Fruit fly (Drosophila melanogaster) whole organism, embryonic: ENCODE data around the gene CG34450.

Source experiments
- ATbp ChIP-seq: fragments of 200-800 bp; sonication (Bioruptor generic); optimal IDR thresholded peaks from 2 replicates; lab custom pipeline; 2017; ENCODE audit warnings: missing biosample characterization, mild to moderate bottlenecking, missing genetic modification characterization, missing genetic modification reagents
- Ada2b ChIP-seq: fragments of 200-800 bp; sonication (Bioruptor generic); IDR thresholded peaks from 2 replicates; pipeline ENCODE4 v1.3.6; 2022; ENCODE audit warnings: missing biosample characterization, missing genetic modification characterization
- Atf3 ChIP-seq: fragments of 200-800 bp; sonication (Bioruptor generic); optimal IDR thresholded peaks from 3 replicates; lab custom pipeline; 2016; ENCODE audit warnings: missing biosample characterization, missing genetic modification characterization
- Bgb ChIP-seq: fragments of 200-800 bp; sonication (Bioruptor generic); IDR thresholded peaks from 2 replicates; pipeline ENCODE4 v1.3.6; 2022; ENCODE audit warnings: missing biosample characterization, missing genetic modification characterization; ENCODE audit not compliant: partially characterized antibody
- CG10321 ChIP-seq: fragments of 200-800 bp; sonication (Bioruptor generic); IDR thresholded peaks from 2 replicates; pipeline ENCODE4 v1.3.6; 2022; ENCODE audit warnings: missing biosample characterization, missing genetic modification characterization
- CG11247 ChIP-seq: fragments of 200-800 bp; sonication (Bioruptor generic); IDR thresholded peaks from 2 replicates; pipeline ENCODE4 v1.3.6; 2022; ENCODE audit warnings: missing biosample characterization, missing genetic modification characterization
- CG12104 ChIP-seq: fragments of 200-800 bp; sonication (Bioruptor generic); optimal IDR thresholded peaks from 3 replicates; lab custom pipeline; 2016; ENCODE audit warnings: missing biosample characterization, missing genetic modification characterization
- CG12299 ChIP-seq: fragments of 200-800 bp; sonication (Bioruptor generic); optimal IDR thresholded peaks from 2 replicates; lab custom pipeline; 2018; ENCODE audit warnings: missing biosample characterization, mild to moderate bottlenecking, missing genetic modification characterization
- CG12744 ChIP-seq: fragments of 200-800 bp; sonication (Bioruptor generic); optimal IDR thresholded peaks from 2 replicates; lab custom pipeline; 2016; ENCODE audit warnings: missing biosample characterization, missing genetic modification characterization
- CG13123 ChIP-seq: fragments of 200-800 bp; sonication (Bioruptor generic); optimal IDR thresholded peaks from 2 replicates; lab custom pipeline; 2016; ENCODE audit warnings: missing biosample characterization, missing genetic modification characterization
- CG13287 ChIP-seq: fragments of 200-800 bp; sonication (Bioruptor generic); IDR thresholded peaks from 2 replicates; pipeline ENCODE4 v1.3.6; 2022; ENCODE audit warnings: missing biosample characterization, missing genetic modification characterization; ENCODE audit not compliant: partially characterized antibody
- CG13296 ChIP-seq: fragments of 200-800 bp; sonication (Bioruptor generic); optimal IDR thresholded peaks from 3 replicates; lab custom pipeline; 2018; ENCODE audit warnings: missing biosample characterization, mild to moderate bottlenecking, missing genetic modification characterization
- CG14667 ChIP-seq: fragments of 200-800 bp; sonication (Bioruptor generic); IDR thresholded peaks from 2 replicates; pipeline ENCODE4 v1.3.6; 2022; ENCODE audit warnings: missing biosample characterization, missing genetic modification characterization
- CG15479 ChIP-seq: fragments of 200-800 bp; sonication (Bioruptor generic); optimal IDR thresholded peaks from 3 replicates; lab custom pipeline; 2019; ENCODE audit warnings: missing biosample characterization, mild to moderate bottlenecking, missing genetic modification characterization, moderate library complexity
- CG17385 ChIP-seq: fragments of 200-800 bp; sonication (Bioruptor generic); optimal IDR thresholded peaks from 3 replicates; lab custom pipeline; 2018; ENCODE audit warnings: missing biosample characterization, mild to moderate bottlenecking, missing genetic modification characterization
- CG17912 ChIP-seq: fragments of 200-800 bp; sonication (Bioruptor generic); optimal IDR thresholded peaks from 2 replicates; lab custom pipeline; 2018; ENCODE audit warnings: missing biosample characterization, mild to moderate bottlenecking, missing genetic modification characterization
- CG30431 ChIP-seq: fragments of 200-800 bp; sonication (Bioruptor generic); optimal IDR thresholded peaks from 2 replicates; lab custom pipeline; 2017; ENCODE audit warnings: missing biosample characterization, missing genetic modification characterization
- CG31388 ChIP-seq: fragments of 200-800 bp; sonication (Bioruptor generic); optimal IDR thresholded peaks from 2 replicates; lab custom pipeline; 2016; ENCODE audit warnings: missing biosample characterization, missing genetic modification characterization
- CG32772 ChIP-seq: fragments of 200-800 bp; sonication (Bioruptor generic); IDR thresholded peaks from 2 replicates; pipeline ENCODE4 v1.3.6; 2022; ENCODE audit warnings: missing biosample characterization, missing genetic modification characterization
- CG42726 ChIP-seq: fragments of 200-800 bp; sonication (Bioruptor generic); IDR thresholded peaks from 2 replicates; pipeline ENCODE4 v1.3.6; 2022; ENCODE audit warnings: missing biosample characterization, missing genetic modification characterization; ENCODE audit not compliant: partially characterized antibody
- CG4617 ChIP-seq: fragments of 200-800 bp; sonication (Bioruptor generic); optimal IDR thresholded peaks from 3 replicates; lab custom pipeline; 2016; ENCODE audit warnings: missing biosample characterization, missing genetic modification characterization, borderline replicate concordance
- CG5180 ChIP-seq: fragments of 200-800 bp; sonication (Bioruptor generic); optimal IDR thresholded peaks from 3 replicates; lab custom pipeline; 2017; ENCODE audit warnings: missing biosample characterization, missing genetic modification characterization, mild to moderate bottlenecking, moderate library complexity, missing genetic modification reagents
- CG5245 ChIP-seq: fragments of 200-800 bp; sonication (Bioruptor generic); optimal IDR thresholded peaks from 3 replicates; lab custom pipeline; 2016; ENCODE audit warnings: missing biosample characterization, missing genetic modification characterization
- CG6813 ChIP-seq: fragments of 200-800 bp; sonication (Bioruptor generic); optimal IDR thresholded peaks from 2 replicates; lab custom pipeline; 2017; ENCODE audit warnings: missing biosample characterization, missing genetic modification characterization, mild to moderate bottlenecking, moderate library complexity, missing genetic modification reagents
- CG7357 ChIP-seq: fragments of 200-800 bp; sonication (Bioruptor generic); IDR thresholded peaks from 3 replicates; pipeline ENCODE4 v1.3.6; 2022; ENCODE audit warnings: missing biosample characterization, missing genetic modification characterization
- D19A ChIP-seq: fragments of 200-800 bp; optimal IDR thresholded peaks from 3 replicates; lab custom pipeline; 2019; ENCODE audit warnings: missing biosample characterization, mild to moderate bottlenecking, missing genetic modification characterization, moderate library complexity
- Dbx ChIP-seq: fragments of 200-800 bp; sonication (Bioruptor generic); IDR thresholded peaks from 3 replicates; pipeline ENCODE4 v1.3.6; 2022; ENCODE audit warnings: missing biosample characterization, missing genetic modification characterization
- Doc3 ChIP-seq: fragments of 200-800 bp; sonication (Bioruptor generic); IDR thresholded peaks from 3 replicates; pipeline ENCODE4 v1.3.6; 2022; ENCODE audit warnings: missing biosample characterization, missing genetic modification characterization; ENCODE audit not compliant: partially characterized antibody
- MTF-1 ChIP-seq: fragments of 200-800 bp; sonication (Bioruptor generic); optimal IDR thresholded peaks from 2 replicates; lab custom pipeline; 2018; ENCODE audit warnings: missing biosample characterization, mild to moderate bottlenecking, missing genetic modification characterization, borderline replicate concordance
- Med ChIP-seq: fragments of 200-800 bp; sonication (Bioruptor generic); peaks from one replicate; lab custom pipeline; 2016; ENCODE audit warnings: missing biosample characterization, missing genetic modification characterization, mild to moderate bottlenecking, inconsistent platforms, moderate library complexity
- NFAT ChIP-seq: fragments of 200-800 bp; sonication (Bioruptor generic); IDR thresholded peaks from 2 replicates; pipeline ENCODE4 v1.3.6; 2022; ENCODE audit warnings: missing biosample characterization, missing genetic modification characterization
- NfI ChIP-seq: fragments of 200-800 bp; sonication (Bioruptor generic); optimal IDR thresholded peaks from 3 replicates; lab custom pipeline; 2018; ENCODE audit warnings: missing biosample characterization, mild to moderate bottlenecking, missing genetic modification characterization, moderate library complexity
- Oli ChIP-seq: fragments of 200-800 bp; sonication (Bioruptor generic); optimal IDR thresholded peaks from 2 replicates; lab custom pipeline; 2018; ENCODE audit warnings: missing biosample characterization, mild to moderate bottlenecking, missing genetic modification characterization, moderate library complexity
- Ptx1 ChIP-seq: fragments of 200-800 bp; sonication (Bioruptor generic); IDR thresholded peaks from 2 replicates; pipeline ENCODE4 v1.3.6; 2022; ENCODE audit warnings: missing biosample characterization, missing genetic modification characterization
- Ravus ChIP-seq: fragments of 200-800 bp; sonication (Bioruptor generic); IDR thresholded peaks from 2 replicates; pipeline ENCODE4 v1.3.6; 2022; ENCODE audit warnings: missing biosample characterization, missing genetic modification characterization
- Taf1 ChIP-seq: fragments of 200-800 bp; sonication (Bioruptor generic); IDR thresholded peaks from 2 replicates; pipeline ENCODE4 v1.3.6; 2022; ENCODE audit warnings: missing biosample characterization, missing genetic modification characterization
- Tbp ChIP-seq: fragments of >200 bp; optimal IDR thresholded peaks from 2 replicates; lab custom pipeline; 2018; ENCODE audit warnings: missing biosample characterization, missing genetic modification characterization
- ash1 ChIP-seq: fragments of 200-800 bp; sonication (Bioruptor generic); optimal IDR thresholded peaks from 2 replicates; lab custom pipeline; 2018; ENCODE audit warnings: missing biosample characterization, mild to moderate bottlenecking, missing genetic modification characterization
- ci ChIP-seq: fragments of 200-800 bp; sonication (Bioruptor generic); IDR thresholded peaks from 3 replicates; pipeline ENCODE4 v1.3.6; 2022; ENCODE audit warnings: missing biosample characterization, missing genetic modification characterization
- dmrt11E ChIP-seq: fragments of 200-800 bp; sonication (Bioruptor generic); optimal IDR thresholded peaks from 3 replicates; lab custom pipeline; 2018; ENCODE audit warnings: missing biosample characterization, mild to moderate bottlenecking, missing genetic modification characterization, moderate library complexity
- gcm2 ChIP-seq: fragments of 200-800 bp; sonication (Bioruptor generic); optimal IDR thresholded peaks from 2 replicates; lab custom pipeline; 2016; ENCODE audit warnings: missing biosample characterization, missing genetic modification characterization
- kah ChIP-seq: fragments of 200-800 bp; sonication (Bioruptor generic); optimal IDR thresholded peaks from 2 replicates; lab custom pipeline; 2018; ENCODE audit warnings: missing biosample characterization, mild to moderate bottlenecking, missing genetic modification characterization
- ken ChIP-seq: fragments of 200-800 bp; sonication (Bioruptor generic); IDR thresholded peaks from 3 replicates; pipeline ENCODE4 v1.3.6; 2022; ENCODE audit warnings: missing biosample characterization, missing genetic modification characterization
- kni ChIP-seq: fragments of 200-800 bp; sonication (Bioruptor generic); optimal IDR thresholded peaks from 3 replicates; lab custom pipeline; 2017; ENCODE audit warnings: mild to moderate bottlenecking, missing biosample characterization, missing genetic modification reagents, missing genetic modification characterization
- lmd ChIP-seq: fragments of 200-800 bp; sonication (Bioruptor generic); IDR thresholded peaks from 2 replicates; pipeline ENCODE4 v1.3.6; 2022; ENCODE audit warnings: missing biosample characterization, missing genetic modification characterization
- salm ChIP-seq: fragments of 200-800 bp; sonication (Bioruptor generic); optimal IDR thresholded peaks from 2 replicates; lab custom pipeline; 2018; ENCODE audit warnings: missing biosample characterization, mild to moderate bottlenecking, missing genetic modification characterization
- sc ChIP-seq, 3 experiments: fragments of >200 bp in 2 of 3; fragments of 200-800 bp in 1 of 3; sonication (Bioruptor generic) in 1 of 3; optimal IDR thresholded peaks; 2 replicates in 2 of 3; 3 replicates in 1 of 3; lab custom pipeline; 2017; ENCODE audit warnings: mild to moderate bottlenecking in 1 of 3, missing biosample characterization in 1 of 3, missing genetic modification characterization in 1 of 3, missing genetic modification reagents in 1 of 3
- sisA ChIP-seq: fragments of 200-800 bp; sonication (Bioruptor generic); IDR thresholded peaks from 2 replicates; pipeline ENCODE4 v1.3.6; 2022; ENCODE audit warnings: missing biosample characterization, missing genetic modification characterization
- slou ChIP-seq: fragments of 200-800 bp; sonication (Bioruptor generic); optimal IDR thresholded peaks from 3 replicates; lab custom pipeline; 2016; ENCODE audit warnings: missing biosample characterization, missing genetic modification characterization
- stwl ChIP-seq: fragments of 200-800 bp; sonication (Bioruptor generic); optimal IDR thresholded peaks from 3 replicates; lab custom pipeline; 2018; ENCODE audit warnings: missing biosample characterization, mild to moderate bottlenecking, missing genetic modification characterization, moderate library complexity
- usp ChIP-seq: fragments of >200 bp; optimal IDR thresholded peaks from 2 replicates; lab custom pipeline; 2017; ENCODE audit warnings: missing biosample characterization, missing genetic modification characterization

Gene CG34450

dm6 chrX:9319140-9319539 is 11.1 kb downstream of the CG34450 start, which contains the start of the genes c12.1 and c12.2 (continued):
- TF ChIP-seq Tbp (GFP tag; lab: Kevin White, UChicago) (no peak), Taf1 (GFP tag; lab: Robert Waterston, UW) (no peak), salm (tag; lab: Kevin White, UChicago) (no peak), Atf3 (GFP tag; lab: Kevin White, UChicago) (no peak), CG15479 (GFP tag; lab: Kevin White, UChicago) (no peak), lmd (GFP tag; lab: Robert Waterston, UW) (0 out of 2 replicates have a peak, but pooled peaks have one; percentile 19), CG5180 (GFP tag; lab: Kevin White, UChicago) (no peak), CG12299 (no peak), NFAT (GFP tag; lab: Robert Waterston, UW) (peak; percentile 24; the same call in 1 of the 2 replicates), CG6813 (GFP tag; lab: Kevin White, UChicago) (no peak), ash1 (no peak), sisA (GFP tag; lab: Robert Waterston, UW) (no peak), kah (peak; percentile 82), ci (GFP tag; lab: Robert Waterston, UW) (peak; percentile 51; the same call in 1 of the 3 replicates), ken (GFP tag; lab: Robert Waterston, UW) (no peak), usp (GFP tag; lab: Kevin White, UChicago) (no peak), CG30431 (GFP tag; lab: Kevin White, UChicago) (no peak), kni (no peak), CG4617 (peak; percentile 92), CG13296 (no peak), CG5245 (GFP tag; lab: Kevin White, UChicago) (no peak), CG14667 (no peak), CG13287 (GFP tag; lab: Robert Waterston, UW) (peak; percentile 67), sc (optimal IDR thresholded peaks at IDR 0.05; lab: Kevin White, UChicago) (no peak), sc (GFP tag; optimal IDR thresholded peaks at IDR 0.05; lab: Kevin White, UChicago) (no peak), Doc3 (no peak), Ada2b (GFP tag; lab: Robert Waterston, UW) (no peak), slou (GFP tag; lab: Kevin White, UChicago) (no peak), gcm2 (GFP tag; lab: Kevin White, UChicago) (no peak), CG7357 (no peak), CG31388 (GFP tag; lab: Kevin White, UChicago) (no peak), CG12104 (no peak), Med (peak; percentile 89), NfI (GFP tag; lab: Kevin White, UChicago) (no peak), Bgb (GFP tag; lab: Robert Waterston, UW) (peak; percentile 69), CG12744 (GFP tag; lab: Kevin White, UChicago) (no peak), CG17912 (GFP tag; lab: Kevin White, UChicago) (no peak), CG10321 (no peak), stwl (tag; lab: Kevin White, UChicago) (peak; percentile 74), Dbx (no peak), Oli (tag; lab: Kevin White, UChicago) (no peak), MTF-1 (GFP tag; lab: Kevin White, UChicago) (no peak), dmrt11E (tag; lab: Kevin White, UChicago) (no peak), CG17385 (GFP tag; lab: Kevin White, UChicago) (no peak), D19A (tag; lab: Kevin White, UChicago) (no peak), CG42726 (peak; percentile 72), Ravus (GFP tag; lab: Robert Waterston, UW) (no peak), Ptx1 (GFP tag; lab: Robert Waterston, UW) (no peak), CG11247 (GFP tag; lab: Robert Waterston, UW) (no peak), CG13123 (GFP tag; lab: Kevin White, UChicago) (no peak), ATbp (GFP tag; lab: Kevin White, UChicago) (no peak), CG32772 (GFP tag; lab: Robert Waterston, UW) (no peak)
